Worm (Caenorhabditis elegans): Measurements from ENCODE around the gene Y15E3A.5.

The Y15E3A.5 gene

ce11 chrX:15327238-15327637, 13.1 kb upstream of the Y15E3A.5 start:
- no peak for TF ChIP-seq W03F9.2 (tag; optimal IDR thresholded peaks at IDR 0.05)
- no peak for TF ChIP-seq him-1 (tag; optimal IDR thresholded peaks at IDR 0.05)
- no peak for TF ChIP-seq dao-5 (tag; optimal IDR thresholded peaks at IDR 0.05)

ce11 chrX:15328343-15328742, 12.0 kb upstream of the Y15E3A.5 start:
- no peak for TF ChIP-seq dao-5 (tag; optimal IDR thresholded peaks at IDR 0.05)
- TF ChIP-seq W03F9.2 (tag; optimal IDR thresholded peaks at IDR 0.05) = no peak
- TF ChIP-seq him-1 (tag; optimal IDR thresholded peaks at IDR 0.05) = no peak

DNA sequence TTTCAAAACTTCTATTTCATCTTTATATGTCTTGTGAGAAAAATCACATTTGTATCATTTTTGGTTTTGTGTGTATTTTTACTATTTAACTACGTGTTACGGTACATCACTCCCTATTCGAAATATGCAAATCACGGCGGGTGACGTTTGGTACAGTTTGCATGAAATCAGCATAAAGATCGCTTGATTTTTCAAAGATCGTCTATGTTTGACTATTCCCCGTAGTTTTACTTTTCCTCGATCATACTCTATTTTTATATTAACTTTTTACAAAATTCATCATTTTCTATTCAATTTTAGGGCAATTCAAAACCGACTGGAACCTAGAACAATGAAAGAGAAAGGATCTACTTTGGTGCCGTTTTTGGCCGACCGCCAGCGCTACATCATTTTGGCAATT, 9.7 kb upstream of the Y15E3A.5 start, which contains the start of gene Y15E3A.4:
Gene Y15E3A.4 (plus strand): TSS at position 301 of the 400 bp plus-strand sequence.
- TF ChIP-seq dao-5 (tag; optimal IDR thresholded peaks at IDR 0.05) = no peak
- TF ChIP-seq him-1 (tag; optimal IDR thresholded peaks at IDR 0.05) = no peak
- TF ChIP-seq W03F9.2 (tag; optimal IDR thresholded peaks at IDR 0.05) = no peak

DNA sequence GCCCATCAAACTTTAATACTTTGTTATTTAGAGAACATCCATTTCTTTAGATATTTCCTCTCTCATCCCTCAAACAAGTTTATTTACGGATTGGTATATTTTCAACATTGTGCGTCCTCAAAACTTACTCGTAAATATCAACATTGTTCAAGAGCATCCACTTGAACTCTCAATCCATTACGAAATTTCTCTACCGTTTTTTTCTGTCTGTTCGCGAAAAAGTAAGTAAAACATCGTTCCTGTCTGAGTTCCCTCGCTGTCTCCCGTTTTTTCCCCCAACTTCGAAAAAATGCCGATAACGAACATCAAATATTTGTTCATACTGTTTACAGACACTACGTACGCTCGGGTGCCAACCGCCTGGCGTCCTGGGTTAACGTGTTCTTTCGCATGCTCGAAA, 5.5 kb upstream of the Y15E3A.5 start:
- no peak for TF ChIP-seq dao-5 (tag; optimal IDR thresholded peaks at IDR 0.05)
- no peak for TF ChIP-seq him-1 (tag; optimal IDR thresholded peaks at IDR 0.05)
- no peak for TF ChIP-seq W03F9.2 (tag; optimal IDR thresholded peaks at IDR 0.05)

- TF ChIP-seq dao-5 (tag; optimal IDR thresholded peaks at IDR 0.05) = no peak
Observed at ce11 chrX:15335636-15336035, 4.7 kb upstream of the Y15E3A.5 start.

ce11 chrX:15336392-15336791, 4.0 kb upstream of the Y15E3A.5 start:
- no peak for TF ChIP-seq W03F9.2 (tag; optimal IDR thresholded peaks at IDR 0.05)
- TF ChIP-seq him-1 (tag; optimal IDR thresholded peaks at IDR 0.05) = no peak
- no peak for TF ChIP-seq dao-5 (tag; optimal IDR thresholded peaks at IDR 0.05)

- no peak for TF ChIP-seq W03F9.2 (tag; optimal IDR thresholded peaks at IDR 0.05)
- no peak for TF ChIP-seq him-1 (tag; optimal IDR thresholded peaks at IDR 0.05)
- TF ChIP-seq dao-5 (tag; optimal IDR thresholded peaks at IDR 0.05) = no peak
Observed at ce11 chrX:15338195-15338594, 2.2 kb upstream of the Y15E3A.5 start.

- TF ChIP-seq him-1 (tag; optimal IDR thresholded peaks at IDR 0.05) = no peak
- no peak for TF ChIP-seq W03F9.2 (tag; optimal IDR thresholded peaks at IDR 0.05)
- TF ChIP-seq dao-5 (tag; optimal IDR thresholded peaks at IDR 0.05) = no peak
Observed at ce11 chrX:15340743-15341142, 385 bp downstream of the Y15E3A.5 start.

ce11 chrX:15342092-15342491, 1.7 kb downstream of the Y15E3A.5 start:
- TF ChIP-seq him-1 (tag; optimal IDR thresholded peaks at IDR 0.05) = peak; percentile 58
- TF ChIP-seq dao-5 (tag; optimal IDR thresholded peaks at IDR 0.05) = no peak

- TF ChIP-seq him-1 (tag; optimal IDR thresholded peaks at IDR 0.05) (no peak), W03F9.2 (tag; optimal IDR thresholded peaks at IDR 0.05) (no peak), dao-5 (tag; optimal IDR thresholded peaks at IDR 0.05) (no peak)
Observed at ce11 chrX:15342744-15343259, 2.4 kb downstream of the Y15E3A.5 start.

ce11 chrX:15343971-15344370, 3.6 kb downstream of the Y15E3A.5 start:
- TF ChIP-seq him-1 (tag; optimal IDR thresholded peaks at IDR 0.05) (no peak), dao-5 (tag; optimal IDR thresholded peaks at IDR 0.05) (no peak), W03F9.2 (tag; optimal IDR thresholded peaks at IDR 0.05) (no peak)

DNA sequence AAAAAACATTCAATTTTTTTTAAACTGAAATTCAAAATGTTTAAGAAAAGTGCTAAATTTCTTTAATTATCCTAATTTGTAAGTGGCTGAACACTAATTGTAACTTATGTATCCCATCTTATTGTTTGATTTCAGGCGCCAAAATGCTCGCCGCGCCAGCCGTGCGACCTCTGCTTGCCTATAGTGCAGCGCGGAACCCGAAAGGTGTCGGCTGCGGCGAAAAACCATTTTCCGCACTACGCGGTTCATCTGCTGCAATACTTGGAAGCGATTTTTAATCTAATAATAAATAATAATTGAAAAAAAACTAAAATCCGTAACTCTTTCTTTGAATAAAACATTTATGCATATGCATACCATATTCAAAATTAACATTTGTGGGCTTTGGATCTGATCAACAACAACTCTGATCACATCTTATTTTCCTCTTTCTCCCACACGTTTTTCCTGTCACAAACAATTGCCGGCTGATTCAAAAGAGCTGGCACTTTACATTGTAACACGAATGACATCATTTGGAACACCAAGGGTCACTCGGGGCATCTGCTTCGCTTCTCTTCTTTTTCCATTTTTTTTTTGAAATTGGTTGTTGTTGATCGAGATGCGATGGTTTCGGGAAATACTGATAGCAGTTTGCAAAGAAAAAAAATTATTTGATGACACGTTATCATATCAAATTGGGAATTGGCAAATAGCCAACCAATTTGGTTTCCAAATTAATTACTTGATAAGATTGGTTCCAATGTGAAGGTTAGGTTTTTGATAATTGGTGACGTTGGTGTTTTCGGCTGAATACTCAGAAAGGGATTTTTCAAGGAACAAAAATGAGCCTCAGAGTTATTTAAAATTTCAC, 5.2 kb downstream of the Y15E3A.5 start:
- no peak for TF ChIP-seq W03F9.2 (tag; optimal IDR thresholded peaks at IDR 0.05)
- no peak for TF ChIP-seq dao-5 (tag; optimal IDR thresholded peaks at IDR 0.05)
- TF ChIP-seq him-1 (tag; optimal IDR thresholded peaks at IDR 0.05) = no peak

DNA sequence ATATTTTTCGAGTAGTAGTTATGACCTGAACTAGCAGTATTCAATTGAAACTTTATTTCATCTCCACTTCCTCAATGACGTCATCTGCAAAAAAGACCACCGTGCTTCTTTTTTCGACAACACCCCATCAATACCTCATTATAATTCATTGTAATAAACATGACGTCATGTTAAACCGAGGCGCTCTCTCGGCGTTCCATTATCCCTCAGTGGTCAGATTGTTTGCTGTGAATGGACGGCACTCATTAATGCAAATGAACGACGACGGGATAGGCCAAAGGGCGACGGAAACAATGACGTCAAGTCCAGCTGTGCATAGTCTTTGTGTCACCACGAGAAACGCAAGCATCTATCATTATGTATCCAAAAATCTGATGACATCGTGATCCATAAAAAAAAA, 7.3 kb downstream of the Y15E3A.5 start:
- TF ChIP-seq dao-5 (tag; optimal IDR thresholded peaks at IDR 0.05) = no peak
- TF ChIP-seq W03F9.2 (tag; optimal IDR thresholded peaks at IDR 0.05) = no peak
- no peak for TF ChIP-seq him-1 (tag; optimal IDR thresholded peaks at IDR 0.05)

ce11 chrX:15352871-15353270, 12.5 kb downstream of the Y15E3A.5 start:
- no peak for TF ChIP-seq W03F9.2 (tag; optimal IDR thresholded peaks at IDR 0.05)
- no peak for TF ChIP-seq him-1 (tag; optimal IDR thresholded peaks at IDR 0.05)
- no peak for TF ChIP-seq dao-5 (tag; optimal IDR thresholded peaks at IDR 0.05)

Measured in whole organism, L4/young adult.